Worm (Caenorhabditis elegans) whole organism, L2 larva: ENCODE data around the gene Y70C5C.1.

Experiments used
- aly-2 ChIP-seq: fragments of 150-350 bp; optimal IDR thresholded peaks from 2 replicates; lab custom pipeline; 2014; ENCODE audit warnings: missing biosample characterization, missing genetic modification characterization
- dmd-4 ChIP-seq: sonication (generic microtip); optimal IDR thresholded peaks from 2 replicates; lab custom pipeline; 2017; ENCODE audit warnings: missing biosample characterization, missing genetic modification characterization
- elt-1 ChIP-seq: fragments of 150-350 bp; optimal IDR thresholded peaks from 2 replicates; lab custom pipeline; 2014; ENCODE audit warnings: missing biosample characterization, missing genetic modification characterization
- lin-13 ChIP-seq: fragments of 150-350 bp; optimal IDR thresholded peaks from 2 replicates; lab custom pipeline; 2014; ENCODE audit warnings: missing biosample characterization, missing genetic modification reagents, missing genetic modification characterization
- mdl-1 ChIP-seq, 2 experiments: fragments of 150-350 bp in 1 of 2; sonication (generic microtip) in 1 of 2; optimal IDR thresholded peaks; 2 replicates each; lab custom pipeline; 2017; ENCODE audit warnings: missing biosample characterization in 2 of 2, missing genetic modification characterization in 2 of 2
- nhr-11 ChIP-seq: fragments of 150-350 bp; optimal IDR thresholded peaks from 2 replicates; lab custom pipeline; 2014; ENCODE audit warnings: missing biosample characterization, missing genetic modification characterization
- nhr-12 ChIP-seq: fragments of 150-350 bp; optimal IDR thresholded peaks from 2 replicates; lab custom pipeline; 2014; ENCODE audit warnings: missing biosample characterization, missing genetic modification characterization
- snpc-4 ChIP-seq: fragments of 150-350 bp; optimal IDR thresholded peaks from 2 replicates; lab custom pipeline; 2014; ENCODE audit warnings: missing biosample characterization, missing genetic modification characterization

- TF ChIP-seq elt-1 (tag; lab: Kevin White, UChicago) (no peak), nhr-11 (tag; lab: Kevin White, UChicago) (no peak), snpc-4 (tag; lab: Kevin White, UChicago) (no peak), aly-2 (no peak), mdl-1 (tag; optimal IDR thresholded peaks at IDR 0.05; lab: Kevin White, UChicago) (no peak), dmd-4 (tag; lab: Kevin White, UChicago) (no peak), nhr-12 (tag; lab: Kevin White, UChicago) (no peak), lin-13 (GFP tag; lab: Kevin White, UChicago) (no peak)
Observed at ce11 chrV:16725955-16726354, 25.9 kb downstream of the Y70C5C.1 start.
